Worm (Caenorhabditis elegans) whole organism, L4 larva: ENCODE results near the gene sru-20.

ENCODE experiments used
- F37D6.2 ChIP-seq: sonication (generic microtip); optimal IDR thresholded peaks from 2 replicates; lab custom pipeline; 2016; ENCODE audit warnings: mild to moderate bottlenecking, missing genetic modification characterization, missing compliant biosample characterization
- Y105C5A.15 ChIP-seq: fragments of 200-800 bp; sonication (Bioruptor generic); IDR thresholded peaks from 2 replicates; pipeline ENCODE4 v1.3.6; 2022; ENCODE audit warnings: missing genetic modification characterization, missing compliant biosample characterization
- Y48G9A.11 ChIP-seq: fragments of 200-800 bp; sonication (Bioruptor generic); IDR thresholded peaks from 2 replicates; pipeline ENCODE4 v1.3.6; 2022; ENCODE audit warnings: missing genetic modification reagents, missing genetic modification characterization, missing compliant biosample characterization
- Y75B8A.6 ChIP-seq: fragments of 200-800 bp; sonication (Bioruptor generic); IDR thresholded peaks from 2 replicates; pipeline ENCODE4 v1.3.6; 2022; ENCODE audit warnings: missing genetic modification reagents, missing genetic modification characterization, missing compliant biosample characterization
- ZK337.2 ChIP-seq: fragments of 200-800 bp; sonication (Bioruptor generic); IDR thresholded peaks from 2 replicates; pipeline ENCODE4 v1.3.6; 2022; ENCODE audit warnings: missing genetic modification reagents, missing genetic modification characterization, missing compliant biosample characterization
- aha-1 ChIP-seq: fragments of 150-350 bp; peaks from one replicate; lab custom pipeline; 2014; ENCODE audit warnings: missing biosample characterization, missing genetic modification characterization
- ceh-20 ChIP-seq: fragments of 200-800 bp; sonication (Bioruptor generic); IDR thresholded peaks from 2 replicates; pipeline ENCODE4 v1.3.6; 2022; ENCODE audit warnings: missing genetic modification reagents, missing genetic modification characterization, missing compliant biosample characterization
- ceh-62 ChIP-seq: sonication (generic microtip); optimal IDR thresholded peaks from 2 replicates; lab custom pipeline; 2017; ENCODE audit warnings: missing biosample characterization, missing genetic modification characterization
- ceh-82 ChIP-seq: sonication (generic microtip); optimal IDR thresholded peaks from 2 replicates; lab custom pipeline; 2017; ENCODE audit warnings: missing biosample characterization, missing genetic modification characterization
- cey-2 ChIP-seq: sonication (generic microtip); optimal IDR thresholded peaks from 3 replicates; lab custom pipeline; 2017; ENCODE audit warnings: missing genetic modification characterization, mild to moderate bottlenecking, missing compliant biosample characterization, antibody characterized with exemption, borderline replicate concordance; ENCODE audit not compliant: insufficient read depth
- ctbp-1 ChIP-seq: fragments of 200-800 bp; sonication (Bioruptor generic); IDR thresholded peaks from 2 replicates; pipeline ENCODE4 v1.3.6; 2022; ENCODE audit warnings: missing genetic modification reagents, missing genetic modification characterization, missing compliant biosample characterization
- daf-16 ChIP-seq, 3 experiments: sonication (generic microtip); optimal IDR thresholded peaks; 2 replicates each; lab custom pipeline; 2016 to 2017; ENCODE audit warnings: missing genetic modification characterization in 3 of 3, missing genetic modification reagents in 3 of 3, mild to moderate bottlenecking in 2 of 3, missing compliant biosample characterization in 2 of 3, missing biosample characterization in 1 of 3, moderate library complexity in 1 of 3
- daf-8 ChIP-seq: fragments of 200-800 bp; sonication (Bioruptor generic); IDR thresholded peaks from 2 replicates; pipeline ENCODE4 v1.3.6; 2022; ENCODE audit warnings: missing genetic modification characterization, missing compliant biosample characterization
- dmd-6 ChIP-seq: fragments of 200-800 bp; sonication (Bioruptor generic); IDR thresholded peaks from 2 replicates; pipeline ENCODE4 v1.3.6; 2022; ENCODE audit warnings: missing genetic modification reagents, missing genetic modification characterization, missing compliant biosample characterization
- dmd-9 ChIP-seq: fragments of 200-800 bp; sonication (Bioruptor generic); IDR thresholded peaks from 2 replicates; pipeline ENCODE4 v1.3.6; 2022; ENCODE audit warnings: missing genetic modification reagents, missing genetic modification characterization, missing compliant biosample characterization
- duxl-1 ChIP-seq: sonication (generic microtip); optimal IDR thresholded peaks from 2 replicates; lab custom pipeline; 2016; ENCODE audit warnings: mild to moderate bottlenecking, missing genetic modification characterization, moderate library complexity, missing compliant biosample characterization; ENCODE audit not compliant: poor library complexity
- dve-1 ChIP-seq: sonication (generic microtip); optimal IDR thresholded peaks from 2 replicates; lab custom pipeline; 2017; ENCODE audit warnings: antibody characterized with exemption, mild to moderate bottlenecking, missing genetic modification characterization, missing compliant biosample characterization; ENCODE audit not compliant: insufficient read depth
- hif-1 ChIP-seq, 2 experiments: sonication (generic microtip); optimal IDR thresholded peaks; 2 replicates each; lab custom pipeline; 2016 to 2017; ENCODE audit warnings: missing compliant biosample characterization in 2 of 2, missing genetic modification characterization in 2 of 2, missing genetic modification reagents in 2 of 2, missing genotype in 2 of 2, mild to moderate bottlenecking in 1 of 2
- hlh-30 ChIP-seq: sonication (generic microtip); optimal IDR thresholded peaks from 2 replicates; lab custom pipeline; 2017; ENCODE audit warnings: antibody characterized with exemption, mild to moderate bottlenecking, missing genetic modification characterization, missing compliant biosample characterization; ENCODE audit not compliant: insufficient read depth
- lin-1 ChIP-seq: fragments of 200-800 bp; sonication (Bioruptor generic); IDR thresholded peaks from 2 replicates; pipeline ENCODE4 v1.3.6; 2022; ENCODE audit warnings: missing genetic modification reagents, missing genetic modification characterization, missing compliant biosample characterization
- lir-3 ChIP-seq: sonication (generic microtip); optimal IDR thresholded peaks from 2 replicates; lab custom pipeline; 2016; ENCODE audit warnings: mild to moderate bottlenecking, missing genetic modification characterization, missing compliant biosample characterization
- madf-9 ChIP-seq: fragments of 200-800 bp; sonication (Bioruptor generic); conservative IDR thresholded peaks from 2 replicates; pipeline ENCODE4 v1.3.6; 2022; ENCODE audit warnings: missing genetic modification reagents, missing genetic modification characterization, missing compliant biosample characterization
- mep-1 ChIP-seq: fragments of 150-350 bp; sonication (generic microtip); optimal IDR thresholded peaks from 3 replicates; lab custom pipeline; 2014; ENCODE audit warnings: missing biosample characterization, missing genetic modification characterization
- mes-2 ChIP-seq: sonication (generic microtip); optimal IDR thresholded peaks from 2 replicates; lab custom pipeline; 2016; ENCODE audit warnings: missing genotype, mild to moderate bottlenecking, missing genetic modification characterization, missing compliant biosample characterization; ENCODE audit not compliant: poor library complexity, severe bottlenecking
- nhr-10 ChIP-seq: fragments of 150-350 bp; optimal IDR thresholded peaks from 2 replicates; lab custom pipeline; 2014; ENCODE audit warnings: missing biosample characterization, missing genetic modification characterization
- nhr-102 ChIP-seq: sonication (generic microtip); optimal IDR thresholded peaks from 2 replicates; lab custom pipeline; 2016; ENCODE audit warnings: mild to moderate bottlenecking, missing genetic modification characterization, moderate library complexity, missing compliant biosample characterization
- nhr-48 ChIP-seq: sonication (generic microtip); optimal IDR thresholded peaks from 2 replicates; lab custom pipeline; 2016; ENCODE audit warnings: mild to moderate bottlenecking, missing genetic modification characterization, missing compliant biosample characterization
- nhr-76 ChIP-seq: fragments of 150-350 bp; optimal IDR thresholded peaks from 2 replicates; lab custom pipeline; 2014; ENCODE audit warnings: missing biosample characterization, missing genetic modification characterization
- pha-4 ChIP-seq, 2 experiments: fragments of 150-350 bp in 1 of 2; fragments of 200-800 bp in 1 of 2; sonication (Bioruptor generic) in 1 of 2; IDR thresholded peaks in 1 of 2; optimal IDR thresholded peaks in 1 of 2; 2 replicates each; pipeline versions ENCODE4 v1.3.6 to Lab custom; 2014 to 2022; ENCODE audit warnings: missing genetic modification characterization in 2 of 2, missing genetic modification reagents in 2 of 2, missing biosample characterization in 1 of 2, missing compliant biosample characterization in 1 of 2
- php-3 ChIP-seq: fragments of 200-800 bp; sonication (Bioruptor generic); IDR thresholded peaks from 2 replicates; pipeline ENCODE4 v1.3.6; 2022; ENCODE audit warnings: missing genetic modification reagents, missing genetic modification characterization, missing compliant biosample characterization
- rbr-2 ChIP-seq: sonication (generic microtip); optimal IDR thresholded peaks from 2 replicates; lab custom pipeline; 2016; ENCODE audit warnings: missing genotype, missing genetic modification characterization, missing compliant biosample characterization
- saeg-2 ChIP-seq: fragments of 200-800 bp; sonication (Bioruptor generic); IDR thresholded peaks from 2 replicates; pipeline ENCODE4 v1.3.6; 2022; ENCODE audit warnings: missing genetic modification reagents, missing genetic modification characterization, missing compliant biosample characterization
- sdz-12 ChIP-seq: fragments of 200-800 bp; sonication (Bioruptor generic); optimal IDR thresholded peaks from 2 replicates; lab custom pipeline; 2018; ENCODE audit warnings: mild to moderate bottlenecking, missing genetic modification characterization, missing compliant biosample characterization
- skn-1 ChIP-seq: fragments of 150-350 bp; optimal IDR thresholded peaks from 2 replicates; lab custom pipeline; 2014; ENCODE audit warnings: missing biosample characterization, missing genetic modification characterization
- snpc-4 ChIP-seq: fragments of 150-350 bp; optimal IDR thresholded peaks from 2 replicates; lab custom pipeline; 2014; ENCODE audit warnings: missing biosample characterization, missing genetic modification characterization
- unc-62 ChIP-seq, 3 experiments: fragments of 150-350 bp in 1 of 3; sonication (generic microtip); optimal IDR thresholded peaks in 2 of 3; peaks in 1 of 3; 1 replicate in 1 of 3; 2 replicates in 2 of 3; lab custom pipeline; 2014 to 2017; ENCODE audit warnings: missing biosample characterization in 3 of 3, missing genetic modification characterization in 3 of 3, missing genetic modification reagents in 3 of 3, missing genotype in 1 of 3

Gene sru-20

DNA sequence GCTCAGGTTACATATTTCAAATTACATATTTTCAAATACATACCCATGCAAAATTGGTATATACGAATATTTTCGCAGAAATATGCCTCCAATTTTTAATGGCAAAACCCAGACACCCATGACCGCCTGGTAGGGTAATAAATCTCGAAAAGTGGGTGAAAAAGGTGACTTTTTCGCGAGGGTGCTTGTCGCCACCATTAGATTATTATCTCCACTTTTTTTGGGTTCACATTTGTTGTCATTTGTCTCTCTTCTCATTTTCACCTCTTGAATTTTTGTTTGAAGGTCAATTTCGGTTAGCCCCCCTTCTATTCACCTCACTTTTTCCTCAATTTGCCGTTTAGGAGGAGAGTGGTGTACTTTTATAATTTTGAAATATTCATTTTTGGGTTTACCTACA, 44.9 kb downstream of the sru-20 start:
- TF ChIP-seq nhr-76 (tag; lab: Kevin White, UChicago), result no peak
- no peak for TF ChIP-seq skn-1 (tag; lab: Kevin White, UChicago)
- no peak for TF ChIP-seq daf-16 (GFP tag; optimal IDR thresholded peaks at IDR 0.05; lab: Kevin White, UChicago)
- TF ChIP-seq daf-16 (tag; optimal IDR thresholded peaks at IDR 0.05; lab: Kevin White, UChicago), result no peak
- TF ChIP-seq ZK337.2, result no peak
- TF ChIP-seq Y75B8A.6 (GFP tag; lab: Robert Waterston, UW), result no peak
- TF ChIP-seq nhr-102 (tag; lab: Kevin White, UChicago), result no peak
- TF ChIP-seq dmd-6 (GFP tag; lab: Robert Waterston, UW), result no peak
- no peak for TF ChIP-seq ceh-20 (GFP tag; lab: Robert Waterston, UW)
- no peak for TF ChIP-seq sdz-12 (GFP tag; lab: Kevin White, UChicago)
- no peak for TF ChIP-seq hif-1 (tag; optimal IDR thresholded peaks at IDR 0.05; lab: Kevin White, UChicago)
- TF ChIP-seq lin-1, result no peak
- no peak for TF ChIP-seq php-3 (GFP tag; lab: Robert Waterston, UW)

DNA sequence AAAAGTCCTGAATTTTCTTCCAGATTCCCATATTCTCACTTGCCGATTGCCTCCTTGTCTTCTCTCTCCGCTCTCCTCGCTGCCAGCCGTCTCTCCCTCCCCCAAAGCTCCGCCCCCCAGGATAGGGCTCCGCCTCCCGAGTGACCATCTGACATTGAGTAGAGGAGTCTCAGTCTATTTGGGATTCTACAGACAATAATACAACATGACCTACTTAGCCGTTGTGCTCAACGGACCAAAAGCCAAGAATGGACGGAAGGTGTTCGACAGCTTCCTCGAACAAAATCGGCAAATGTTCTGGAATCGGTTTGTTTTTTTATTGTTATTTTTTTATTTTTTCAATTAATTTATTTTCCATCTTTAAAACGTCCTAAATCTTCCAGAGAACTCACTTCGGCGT, 46.7 kb downstream of the sru-20 start, which contains the start of gene ham-1:
Gene ham-1, plus strand, starts transcription at position 173 of the 400 bp plus-strand sequence.
- no peak for TF ChIP-seq madf-9
- peak in 1 of 2 experiments; percentile 90 for TF ChIP-seq unc-62 (GFP tag; optimal IDR thresholded peaks at IDR 0.05 in 1 of 2; lab: Kevin White, UChicago)
- TF ChIP-seq unc-62 (tag; optimal IDR thresholded peaks at IDR 0.05; lab: Kevin White, UChicago), result no peak
- TF ChIP-seq aha-1 (tag; lab: Kevin White, UChicago), result no peak
- no peak for TF ChIP-seq hlh-30
- no peak for TF ChIP-seq lir-3 (tag; lab: Kevin White, UChicago)
- no peak for TF ChIP-seq mep-1 (tag; lab: Kevin White, UChicago)
- TF ChIP-seq snpc-4 (tag; lab: Kevin White, UChicago), result no peak

DNA sequence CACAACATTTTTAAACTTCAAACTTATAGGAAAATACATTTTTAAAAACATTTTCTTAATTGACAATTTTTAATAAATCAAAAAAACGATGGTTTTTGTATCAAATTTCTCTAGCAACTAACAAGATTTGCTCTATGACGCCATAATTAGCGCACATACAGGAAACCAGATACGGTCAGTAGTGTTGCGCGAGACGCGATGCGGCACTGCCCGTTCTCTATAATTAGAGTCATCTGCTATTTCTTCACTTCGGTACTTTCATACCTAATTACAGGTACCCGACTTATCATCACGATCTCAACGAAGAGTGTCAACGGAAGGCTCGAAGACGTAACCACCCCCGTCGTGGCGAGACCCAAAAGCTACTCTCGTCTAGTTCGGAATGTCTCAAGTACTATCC, 49.3 kb downstream of the sru-20 start:
- peak in 1 of 2 experiments; percentile 64 for TF ChIP-seq unc-62 (GFP tag; optimal IDR thresholded peaks at IDR 0.05 in 1 of 2; lab: Kevin White, UChicago)
- no peak for TF ChIP-seq unc-62 (tag; optimal IDR thresholded peaks at IDR 0.05; lab: Kevin White, UChicago)
- TF ChIP-seq Y48G9A.11 (GFP tag; lab: Robert Waterston, UW), result no peak

DNA sequence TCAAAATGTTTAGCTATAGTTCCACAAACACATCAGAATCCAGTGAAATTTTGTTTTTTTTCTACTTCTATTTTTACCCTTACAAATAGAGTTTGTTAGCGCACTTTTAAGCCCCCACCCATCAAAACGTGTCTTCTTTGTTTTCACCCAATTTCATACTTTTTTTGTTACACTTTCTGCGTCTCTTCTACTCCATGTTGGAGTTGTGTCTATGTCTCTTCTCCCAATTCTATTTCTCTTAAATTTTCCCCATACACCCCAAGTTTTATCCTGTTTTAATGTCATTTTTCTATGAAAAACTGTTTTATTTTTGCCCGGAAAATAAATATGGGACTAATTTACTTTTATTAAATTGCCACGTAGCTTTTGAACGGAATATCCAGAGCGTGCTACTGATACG, 50.1 kb downstream of the sru-20 start:
- TF ChIP-seq cey-2 (tag; lab: Kevin White, UChicago), result no peak
- TF ChIP-seq mes-2, result peak; percentile 27

DNA sequence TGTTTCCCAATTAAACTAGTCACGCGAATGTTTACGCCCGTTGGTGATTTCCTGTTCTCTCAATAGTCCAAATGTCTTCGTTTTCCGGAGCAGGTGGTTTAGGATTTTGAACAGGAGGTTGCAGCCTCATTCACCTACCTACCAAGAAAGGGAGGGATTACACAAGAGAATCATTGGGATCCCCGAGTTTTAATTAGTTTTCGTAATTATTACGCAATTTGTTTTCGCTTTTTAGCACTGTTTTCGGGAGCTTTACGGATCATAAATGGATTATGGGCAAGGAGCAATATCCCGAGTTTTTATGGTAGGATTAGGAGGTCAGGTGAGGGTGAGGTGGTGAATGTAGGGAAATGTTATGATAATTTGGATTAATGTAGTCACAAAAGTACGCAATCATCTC, 50.6 kb downstream of the sru-20 start:
- TF ChIP-seq ZK337.2 (no peak), saeg-2 (GFP tag; lab: Robert Waterston, UW) (no peak), daf-8 (GFP tag; lab: Robert Waterston, UW) (no peak), dve-1 (no peak), rbr-2 (no peak), duxl-1 (tag; lab: Kevin White, UChicago) (no peak), ceh-20 (GFP tag; lab: Robert Waterston, UW) (no peak), pha-4 (GFP tag; IDR thresholded peaks at IDR 0.05; lab: Robert Waterston, UW) (no peak), pha-4 (tag; optimal IDR thresholded peaks at IDR 0.05; lab: Kevin White, UChicago) (no peak), nhr-76 (tag; lab: Kevin White, UChicago) (no peak), dmd-9 (GFP tag; lab: Robert Waterston, UW) (no peak), Y75B8A.6 (GFP tag; lab: Robert Waterston, UW) (no peak), dmd-6 (GFP tag; lab: Robert Waterston, UW) (no peak), nhr-10 (tag; lab: Kevin White, UChicago) (no peak), F37D6.2 (tag; lab: Kevin White, UChicago) (no peak), Y105C5A.15 (GFP tag; lab: Robert Waterston, UW) (no peak), ceh-82 (tag; lab: Kevin White, UChicago) (no peak), ceh-62 (no peak), unc-62 (GFP tag; optimal IDR thresholded peaks at IDR 0.05 in 1 of 2; lab: Kevin White, UChicago) (no peak), unc-62 (tag; optimal IDR thresholded peaks at IDR 0.05; lab: Kevin White, UChicago) (no peak), nhr-48 (tag; lab: Kevin White, UChicago) (no peak), ctbp-1 (GFP tag; lab: Robert Waterston, UW) (no peak)
